Fruit fly (Drosophila melanogaster): ENCODE data around the gene Boh2.
A peak's percentile ranks its signal among the peaks of the same experiment; 100 is the strongest.

The Boh2 gene

dm6 chr2L:11207471-11207870 lies 28.6 kb downstream of the Boh2 start:
- no peak for TF ChIP-seq Dif (GFP tag; optimal IDR thresholded peaks at IDR 0.05; ENCODE audit: partially characterized antibody)
- no peak for TF ChIP-seq woc (GFP tag; optimal IDR thresholded peaks at IDR 0.05)
- TF ChIP-seq Jra (GFP tag; optimal IDR thresholded peaks at IDR 0.05) = no peak
- no peak for TF ChIP-seq ey (GFP tag; optimal IDR thresholded peaks at IDR 0.05)
- TF ChIP-seq fru (GFP tag; optimal IDR thresholded peaks at IDR 0.05) = no peak
- no peak for TF ChIP-seq dsf (GFP tag; optimal IDR thresholded peaks at IDR 0.05; ENCODE audit: borderline replicate concordance)
- no peak for TF ChIP-seq OdsH (GFP tag; optimal IDR thresholded peaks at IDR 0.05)
- no peak for TF ChIP-seq Hr78 (GFP tag; optimal IDR thresholded peaks at IDR 0.05)
- TF ChIP-seq Abd-B (GFP tag; optimal IDR thresholded peaks at IDR 0.05) = no peak
- no peak for TF ChIP-seq br (GFP tag; optimal IDR thresholded peaks at IDR 0.05)
- no peak for TF ChIP-seq Myc (optimal IDR thresholded peaks at IDR 0.05)
- no peak for TF ChIP-seq tai (GFP tag; optimal IDR thresholded peaks at IDR 0.05)
- no peak for TF ChIP-seq Hr83 (GFP tag; optimal IDR thresholded peaks at IDR 0.05; ENCODE audit: poor library complexity, severe bottlenecking)
- TF ChIP-seq sv (GFP tag; optimal IDR thresholded peaks at IDR 0.05) = no peak
- TF ChIP-seq h (GFP tag; optimal IDR thresholded peaks at IDR 0.05) = no peak
- TF ChIP-seq Mio (GFP tag; optimal IDR thresholded peaks at IDR 0.05) = no peak
- no peak for TF ChIP-seq Dfd (GFP tag; optimal IDR thresholded peaks at IDR 0.05)
- no peak for TF ChIP-seq Vsx2 (GFP tag; optimal IDR thresholded peaks at IDR 0.05; ENCODE audit: partially characterized antibody)

dm6 chr2L:11208563-11209344 lies 29.9 kb downstream of the Boh2 start:
- TF ChIP-seq OdsH (GFP tag; optimal IDR thresholded peaks at IDR 0.05) (peak; percentile 5), sv (GFP tag; optimal IDR thresholded peaks at IDR 0.05) (peak; percentile 24), CrebA (GFP tag; optimal IDR thresholded peaks at IDR 0.05; ENCODE audit: borderline replicate concordance) (no peak)

dm6 chr2L:11210324-11210758 lies 31.5 kb downstream of the Boh2 start, which contains the start of gene ab:
Gene ab, plus strand, starts transcription at chr2L:11210678.
- TF ChIP-seq CrebA (GFP tag; optimal IDR thresholded peaks at IDR 0.05; ENCODE audit: borderline replicate concordance) (no peak), Vsx2 (GFP tag; optimal IDR thresholded peaks at IDR 0.05; ENCODE audit: partially characterized antibody) (peak; percentile 77), Hnf4 (GFP tag; optimal IDR thresholded peaks at IDR 0.05) (no peak), Sp1 (GFP tag; optimal IDR thresholded peaks at IDR 0.05) (no peak), psq (GFP tag; optimal IDR thresholded peaks at IDR 0.05) (peak; percentile 0), h (GFP tag; optimal IDR thresholded peaks at IDR 0.05) (no peak), rgr (GFP tag; optimal IDR thresholded peaks at IDR 0.05) (peak; percentile 4)

dm6 chr2L:11210970-11211967 lies 32.4 kb downstream of the Boh2 start:
- TF ChIP-seq sage (GFP tag; optimal IDR thresholded peaks at IDR 0.05) (no peak), sv (GFP tag; optimal IDR thresholded peaks at IDR 0.05) (no peak), dmrt93B (GFP tag; optimal IDR thresholded peaks at IDR 0.05) (no peak), CG32264 (GFP tag; optimal IDR thresholded peaks at IDR 0.05) (no peak), HLH106 (tag; optimal IDR thresholded peaks at IDR 0.05) (no peak), N (GFP tag; optimal IDR thresholded peaks at IDR 0.05) (no peak), Vsx2 (GFP tag; optimal IDR thresholded peaks at IDR 0.05; ENCODE audit: partially characterized antibody) (no peak), Abd-B (GFP tag; optimal IDR thresholded peaks at IDR 0.05) (no peak), OdsH (GFP tag; optimal IDR thresholded peaks at IDR 0.05) (no peak), Dfd (GFP tag; optimal IDR thresholded peaks at IDR 0.05) (no peak), CrebA (GFP tag; optimal IDR thresholded peaks at IDR 0.05; ENCODE audit: borderline replicate concordance) (no peak), tai (GFP tag; optimal IDR thresholded peaks at IDR 0.05) (no peak), ey (GFP tag; optimal IDR thresholded peaks at IDR 0.05) (no peak), rgr (GFP tag; optimal IDR thresholded peaks at IDR 0.05) (no peak), h (GFP tag; optimal IDR thresholded peaks at IDR 0.05) (no peak)

dm6 chr2L:11218918-11219317 lies 40.1 kb downstream of the Boh2 start:
- no peak for TF ChIP-seq tai (GFP tag; optimal IDR thresholded peaks at IDR 0.05)
- no peak for TF ChIP-seq brk (GFP tag; optimal IDR thresholded peaks at IDR 0.05)
- TF ChIP-seq sv (GFP tag; optimal IDR thresholded peaks at IDR 0.05) = no peak
- no peak for TF ChIP-seq psq (GFP tag; optimal IDR thresholded peaks at IDR 0.05)
- no peak for TF ChIP-seq jim (GFP tag; optimal IDR thresholded peaks at IDR 0.05)
- no peak for TF ChIP-seq sage (GFP tag; optimal IDR thresholded peaks at IDR 0.05)
- no peak for TF ChIP-seq Mio (GFP tag; optimal IDR thresholded peaks at IDR 0.05)
- TF ChIP-seq Jra (GFP tag; optimal IDR thresholded peaks at IDR 0.05) = no peak

Data from whole organism, wandering third instar larva.